Worm (Caenorhabditis elegans) whole organism, L3 larva: ENCODE data around the gene btb-22.

ENCODE experiments used
- ceh-9 ChIP-seq: sonication (generic microtip); optimal IDR thresholded peaks from 2 replicates; lab custom pipeline; 2018; ENCODE audit warnings: missing biosample characterization, missing genetic modification characterization
- egl-5 ChIP-seq: fragments of 150-350 bp; optimal IDR thresholded peaks from 2 replicates; lab custom pipeline; 2017; ENCODE audit warnings: missing biosample characterization, missing genetic modification reagents, missing genetic modification characterization, inconsistent platforms
- elt-2 ChIP-seq: sonication (generic microtip); optimal IDR thresholded peaks from 2 replicates; lab custom pipeline; 2016; ENCODE audit warnings: missing genetic modification reagents, mild to moderate bottlenecking, missing genetic modification characterization, missing compliant biosample characterization
- elt-3 ChIP-seq, 3 experiments: fragments of 150-350 bp in 1 of 3; sonication (generic microtip) in 2 of 3; optimal IDR thresholded peaks; 2 replicates in 2 of 3; 4 replicates in 1 of 3; lab custom pipeline; 2014 to 2017; ENCODE audit warnings: missing biosample characterization in 3 of 3, missing genetic modification characterization in 3 of 3
- fkh-2 ChIP-seq: fragments of 150-350 bp; optimal IDR thresholded peaks from 2 replicates; lab custom pipeline; 2014; ENCODE audit warnings: missing biosample characterization, missing genetic modification reagents, missing genetic modification characterization
- fos-1 ChIP-seq: fragments of 150-350 bp; optimal IDR thresholded peaks from 2 replicates; lab custom pipeline; 2014; ENCODE audit warnings: missing biosample characterization, missing genetic modification characterization
- nhr-12 ChIP-seq: fragments of 150-350 bp; optimal IDR thresholded peaks from 2 replicates; lab custom pipeline; 2014; ENCODE audit warnings: missing biosample characterization, missing genetic modification characterization
- nhr-28 ChIP-seq: fragments of 150-350 bp; optimal IDR thresholded peaks from 2 replicates; lab custom pipeline; 2014; ENCODE audit warnings: missing biosample characterization, missing genetic modification characterization
- pha-4 ChIP-seq: fragments of 150-350 bp; optimal IDR thresholded peaks from 2 replicates; lab custom pipeline; 2014; ENCODE audit warnings: missing biosample characterization, missing genetic modification reagents, missing genetic modification characterization
- skn-1 ChIP-seq: fragments of 150-350 bp; optimal IDR thresholded peaks from 2 replicates; lab custom pipeline; 2014; ENCODE audit warnings: missing biosample characterization, missing genetic modification characterization
- snpc-4 ChIP-seq: fragments of 150-350 bp; optimal IDR thresholded peaks from 2 replicates; lab custom pipeline; 2014; ENCODE audit warnings: missing biosample characterization, missing genetic modification characterization
- tbx-2 ChIP-seq: sonication (generic microtip); optimal IDR thresholded peaks from 2 replicates; lab custom pipeline; 2016; ENCODE audit warnings: mild to moderate bottlenecking, missing genetic modification characterization, missing compliant biosample characterization

ce11 chrII:3299457-3299856, at the start of gene btb-22:
- TF ChIP-seq pha-4 (tag; lab: Kevin White, UChicago) = no peak
- TF ChIP-seq elt-2 (tag; lab: Kevin White, UChicago) = no peak
- no peak for TF ChIP-seq elt-3 (tag; optimal IDR thresholded peaks at IDR 0.05; lab: Kevin White, UChicago)
- no peak for TF ChIP-seq nhr-12 (tag; lab: Kevin White, UChicago)
- TF ChIP-seq skn-1 (tag; lab: Kevin White, UChicago) = no peak
- TF ChIP-seq fkh-2 (tag; lab: Kevin White, UChicago) = no peak
- no peak for TF ChIP-seq nhr-28 (tag; lab: Kevin White, UChicago)
- TF ChIP-seq egl-5 (tag; lab: Kevin White, UChicago) = no peak
- no peak for TF ChIP-seq fos-1 (tag; lab: Kevin White, UChicago)
- TF ChIP-seq tbx-2 (tag; lab: Kevin White, UChicago) = no peak
- TF ChIP-seq snpc-4 (tag; lab: Kevin White, UChicago) = no peak
- TF ChIP-seq ceh-9 (tag; lab: Kevin White, UChicago) = no peak
